Fruit fly (Drosophila melanogaster): Measurements from ENCODE around the gene ssp6.
A peak's percentile ranks its signal among the peaks of the same experiment; 100 is the strongest.

ssp6 gene

DNA sequence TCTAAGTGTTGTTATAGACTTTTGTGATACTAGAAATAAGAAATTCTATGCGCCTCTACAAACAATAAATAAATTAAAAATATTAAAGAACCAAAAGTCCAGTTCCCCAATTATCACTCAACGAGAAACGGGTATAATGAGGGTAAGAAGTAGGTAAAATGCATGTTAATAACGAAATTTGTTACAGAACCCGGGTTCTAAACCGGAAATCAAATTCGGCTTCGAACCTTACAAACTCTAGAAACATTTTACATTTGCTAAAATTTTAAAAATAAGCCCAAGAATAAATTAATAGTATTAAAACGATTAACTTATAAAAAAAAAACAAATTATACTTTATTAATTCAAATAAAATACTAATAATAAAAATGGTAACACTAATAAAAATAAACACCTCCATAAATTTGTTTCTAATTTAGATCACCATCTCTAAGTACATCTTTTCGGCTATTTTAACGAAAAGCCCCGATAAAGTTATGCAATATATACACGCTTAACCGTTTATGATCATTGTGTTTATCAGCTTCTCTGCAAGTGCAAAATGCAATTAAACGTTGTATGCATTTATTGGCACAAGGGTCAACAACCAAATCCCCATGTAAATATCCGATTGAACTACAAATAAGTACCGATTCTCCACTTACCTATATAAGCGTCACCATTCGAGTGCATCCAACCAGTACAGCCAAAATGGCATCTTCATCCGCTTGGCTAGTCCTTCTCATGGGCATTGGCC, 4.9 kb upstream of the ssp6 start, which contains the start of gene CG6602 (continued):
- TF ChIP-seq CG15696 (tag; optimal IDR thresholded peaks at IDR 0.05) (peak; percentile 34), HLH4C (GFP tag; IDR thresholded peaks at IDR 0.05; ENCODE audit: partially characterized antibody) (no peak), Scr (GFP tag; IDR thresholded peaks at IDR 0.05; ENCODE audit: partially characterized antibody) (no peak), CG11456 (GFP tag; IDR thresholded peaks at IDR 0.05) (peak; percentile 89), CG2678 (tag; optimal IDR thresholded peaks at IDR 0.05) (no peak), CG2116 (GFP tag; optimal IDR thresholded peaks at IDR 0.05) (peak; percentile 46), Awh (GFP tag; IDR thresholded peaks at IDR 0.05) (peak; percentile 34; the same call in 1 of the 2 replicates), CG5180 (GFP tag; optimal IDR thresholded peaks at IDR 0.05) (peak; percentile 6), CG9215 (GFP tag; IDR thresholded peaks at IDR 0.05) (0 out of 2 replicates have a peak, but pooled peaks have one; percentile 25), CG18262 (tag; optimal IDR thresholded peaks at IDR 0.05) (peak; percentile 53), CG16779 (GFP tag; IDR thresholded peaks at IDR 0.05) (no peak), E2f2 (GFP tag; IDR thresholded peaks at IDR 0.05) (peak; percentile 47), CG14860 (GFP tag; IDR thresholded peaks at IDR 0.05; ENCODE audit: partially characterized antibody) (no peak), Antp (GFP tag; optimal IDR thresholded peaks at IDR 0.05) (peak; percentile 10), CG14965 (GFP tag; optimal IDR thresholded peaks at IDR 0.05; ENCODE audit: borderline replicate concordance) (no peak), CG11723 (GFP tag; optimal IDR thresholded peaks at IDR 0.05) (peak; percentile 42), grau (tag; optimal IDR thresholded peaks at IDR 0.05) (peak; percentile 48), CG5953 (GFP tag; IDR thresholded peaks at IDR 0.05) (no peak), Xrp1 (GFP tag; IDR thresholded peaks at IDR 0.05) (no peak), slbo (GFP tag; IDR thresholded peaks at IDR 0.05) (peak; percentile 83), CG1647 (GFP tag; optimal IDR thresholded peaks at IDR 0.05) (peak; percentile 24), NK7.1 (GFP tag; optimal IDR thresholded peaks at IDR 0.05) (no peak), HHEX (GFP tag; optimal IDR thresholded peaks at IDR 0.05) (peak; percentile 85), amos (GFP tag; IDR thresholded peaks at IDR 0.05; ENCODE audit: partially characterized antibody) (peak; percentile 30), BtbVII (GFP tag; optimal IDR thresholded peaks at IDR 0.05) (peak; percentile 65), sima (GFP tag; optimal IDR thresholded peaks at IDR 0.05) (no peak), Ada2b (GFP tag; IDR thresholded peaks at IDR 0.05) (peak; percentile 62; the same call in 1 of the 2 replicates), CG7556 (GFP tag; optimal IDR thresholded peaks at IDR 0.05) (no peak), CG8944 (GFP tag; optimal IDR thresholded peaks at IDR 0.05) (no peak), CG6813 (GFP tag; optimal IDR thresholded peaks at IDR 0.05) (peak; percentile 74), ash1 (GFP tag; optimal IDR thresholded peaks at IDR 0.05) (peak; percentile 51), Six4 (GFP tag; optimal IDR thresholded peaks at IDR 0.05) (peak; percentile 26), Blimp-1 (GFP tag; optimal IDR thresholded peaks at IDR 0.05) (peak; percentile 59), CG2875 (GFP tag; optimal IDR thresholded peaks at IDR 0.05) (peak; percentile 52), CG9797 (GFP tag; optimal IDR thresholded peaks at IDR 0.05) (no peak), CG9609 (GFP tag; optimal IDR thresholded peaks at IDR 0.05) (peak; percentile 48), CG12744 (GFP tag; optimal IDR thresholded peaks at IDR 0.05) (peak; percentile 5), CG8290 (GFP tag; optimal IDR thresholded peaks at IDR 0.05) (peak; percentile 25), CG8290 (tag; optimal IDR thresholded peaks at IDR 0.05) (peak in 1 of 2 experiments; percentile 67), CG12155 (GFP tag; optimal IDR thresholded peaks at IDR 0.05) (peak; percentile 29), ase (GFP tag; IDR thresholded peaks at IDR 0.05) (peak; percentile 83), ken (GFP tag; IDR thresholded peaks at IDR 0.05) (peak; percentile 84), Hr78 (GFP tag; optimal IDR thresholded peaks at IDR 0.05) (no peak), bsh (GFP tag; optimal IDR thresholded peaks at IDR 0.05) (peak in 1 of 2 experiments; percentile 49), ap (GFP tag; IDR thresholded peaks at IDR 0.05) (peak; percentile 43), bowl (GFP tag; IDR thresholded peaks at IDR 0.05) (no peak), bcd (GFP tag; optimal IDR thresholded peaks at IDR 0.05) (peak; percentile 87), exex (tag; optimal IDR thresholded peaks at IDR 0.05) (peak; percentile 42), ci (GFP tag; IDR thresholded peaks at IDR 0.05) (peak; percentile 94)

Data from whole organism, embryonic.